Fruit fly (Drosophila melanogaster): ENCODE measurements around the gene gnu.

DNA sequence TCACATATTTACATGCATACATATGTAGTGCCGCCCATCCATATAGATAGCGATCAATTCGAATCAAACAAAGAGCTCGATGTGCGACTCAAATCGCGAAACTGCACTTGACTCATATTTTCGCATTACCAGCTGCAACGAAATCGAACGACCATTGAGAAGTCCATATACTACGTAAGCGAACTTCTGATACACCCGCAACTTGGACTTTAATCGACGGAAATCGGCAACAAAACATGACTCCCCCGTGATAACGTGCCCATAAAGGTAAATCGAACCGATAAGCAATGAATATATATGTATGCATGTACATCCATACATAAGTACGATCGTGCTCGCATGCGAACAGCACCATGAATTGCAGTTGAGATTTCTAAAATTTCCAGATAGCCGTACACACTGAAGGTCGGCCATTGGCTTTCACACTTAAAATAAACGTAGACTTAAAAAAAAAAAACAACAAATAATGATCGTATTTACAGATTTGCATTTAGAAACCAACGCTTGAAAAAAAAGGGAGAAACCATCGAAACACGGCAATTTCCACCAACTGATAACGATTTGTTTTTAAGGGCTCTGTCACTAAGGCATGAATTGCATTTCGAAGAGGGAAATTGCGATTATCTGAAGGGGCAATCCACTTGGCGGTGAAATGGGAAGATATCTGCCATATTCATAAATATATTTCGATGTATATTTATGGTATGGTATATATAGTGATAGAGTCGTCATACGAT lies 20.4 kb downstream of the gnu start:
- TF ChIP-seq CG8478 (optimal IDR thresholded peaks at IDR 0.05) (no peak), psq (optimal IDR thresholded peaks at IDR 0.05) (no peak), usp (GFP tag; optimal IDR thresholded peaks at IDR 0.05) (no peak), pan (optimal IDR thresholded peaks at IDR 0.05) (no peak), Dll (optimal IDR thresholded peaks at IDR 0.05) (no peak)
